Fruit fly (Drosophila melanogaster) whole organism, embryonic: ENCODE results near the gene ClpP.

ENCODE experiments used
- Blimp-1 ChIP-seq: fragments of 200-800 bp; sonication (Bioruptor generic); optimal IDR thresholded peaks from 3 replicates; lab custom pipeline; 2018; ENCODE audit warnings: missing biosample characterization, missing genetic modification characterization, mild to moderate bottlenecking, moderate library complexity, missing genetic modification reagents
- CG10565 ChIP-seq: fragments of 200-800 bp; sonication (Bioruptor generic); optimal IDR thresholded peaks from 3 replicates; lab custom pipeline; 2016; ENCODE audit warnings: missing biosample characterization, mild to moderate bottlenecking, missing genetic modification characterization
- CG10979 ChIP-seq: fragments of 200-800 bp; sonication (Bioruptor generic); optimal IDR thresholded peaks from 2 replicates; lab custom pipeline; 2018; ENCODE audit warnings: missing biosample characterization, mild to moderate bottlenecking, missing genetic modification characterization, moderate library complexity
- CG11085 ChIP-seq: fragments of 200-800 bp; sonication (Bioruptor generic); IDR thresholded peaks from 2 replicates; pipeline ENCODE4 v1.3.6; 2022; ENCODE audit warnings: missing biosample characterization, missing genetic modification characterization
- CG11456 ChIP-seq: fragments of 200-800 bp; sonication (Bioruptor generic); IDR thresholded peaks from 3 replicates; pipeline ENCODE4 v1.3.6; 2022; ENCODE audit warnings: missing biosample characterization, missing genetic modification characterization
- CG11504 ChIP-seq: fragments of 200-800 bp; sonication (Bioruptor generic); optimal IDR thresholded peaks from 3 replicates; lab custom pipeline; 2019; ENCODE audit warnings: missing biosample characterization, mild to moderate bottlenecking, missing genetic modification characterization, moderate library complexity
- CG12155 ChIP-seq: fragments of 200-800 bp; sonication (Bioruptor generic); optimal IDR thresholded peaks from 3 replicates; lab custom pipeline; 2016; ENCODE audit warnings: missing biosample characterization, missing genetic modification characterization
- CG12299 ChIP-seq: fragments of 200-800 bp; sonication (Bioruptor generic); optimal IDR thresholded peaks from 2 replicates; lab custom pipeline; 2018; ENCODE audit warnings: missing biosample characterization, mild to moderate bottlenecking, missing genetic modification characterization
- CG12659 ChIP-seq: fragments of 200-800 bp; sonication (Bioruptor generic); optimal IDR thresholded peaks from 3 replicates; lab custom pipeline; 2017; ENCODE audit warnings: mild to moderate bottlenecking, missing biosample characterization, missing genetic modification reagents, missing genetic modification characterization
- CG14860 ChIP-seq: fragments of 200-800 bp; sonication (Bioruptor generic); IDR thresholded peaks from 3 replicates; pipeline ENCODE4 v1.3.6; 2022; ENCODE audit warnings: missing biosample characterization, missing genetic modification characterization; ENCODE audit not compliant: partially characterized antibody
- CG16863 ChIP-seq: fragments of 200-800 bp; sonication (Bioruptor generic); optimal IDR thresholded peaks from 3 replicates; lab custom pipeline; 2016; ENCODE audit warnings: missing biosample characterization, missing genetic modification characterization
- CG31441 ChIP-seq: fragments of 200-800 bp; sonication (Bioruptor generic); IDR thresholded peaks from 2 replicates; pipeline ENCODE4 v1.3.6; 2022; ENCODE audit warnings: missing biosample characterization, missing genetic modification characterization
- CG3995 ChIP-seq: fragments of 200-800 bp; sonication (Bioruptor generic); optimal IDR thresholded peaks from 3 replicates; lab custom pipeline; 2016; ENCODE audit warnings: missing biosample characterization, missing genetic modification characterization
- CG4328 ChIP-seq: fragments of 200-800 bp; sonication (Bioruptor generic); optimal IDR thresholded peaks from 3 replicates; lab custom pipeline; 2017; ENCODE audit warnings: missing biosample characterization, missing genetic modification reagents, missing genetic modification characterization
- CG5245 ChIP-seq: fragments of 200-800 bp; sonication (Bioruptor generic); optimal IDR thresholded peaks from 3 replicates; lab custom pipeline; 2016; ENCODE audit warnings: missing biosample characterization, missing genetic modification characterization
- CG6683 ChIP-seq: fragments of 200-800 bp; sonication (Bioruptor generic); optimal IDR thresholded peaks from 2 replicates; lab custom pipeline; 2017; ENCODE audit warnings: missing biosample characterization, mild to moderate bottlenecking, missing genetic modification characterization, missing genetic modification reagents
- CG6689 ChIP-seq: fragments of 200-800 bp; sonication (Bioruptor generic); IDR thresholded peaks from 2 replicates; pipeline ENCODE4 v1.3.6; 2022; ENCODE audit warnings: missing biosample characterization, missing genetic modification characterization
- CG6791 ChIP-seq: fragments of 200-800 bp; sonication (Bioruptor generic); IDR thresholded peaks from 3 replicates; pipeline ENCODE4 v1.3.6; 2022; ENCODE audit warnings: missing biosample characterization, missing genetic modification characterization; ENCODE audit not compliant: partially characterized antibody
- CG7556 ChIP-seq: fragments of 200-800 bp; sonication (Bioruptor generic); optimal IDR thresholded peaks from 2 replicates; lab custom pipeline; 2017; ENCODE audit warnings: missing biosample characterization, mild to moderate bottlenecking, missing genetic modification characterization
- Dbx ChIP-seq: fragments of 200-800 bp; sonication (Bioruptor generic); IDR thresholded peaks from 3 replicates; pipeline ENCODE4 v1.3.6; 2022; ENCODE audit warnings: missing biosample characterization, missing genetic modification characterization
- Dip3 ChIP-seq: fragments of 200-800 bp; sonication (Bioruptor generic); optimal IDR thresholded peaks from 3 replicates; lab custom pipeline; 2016; ENCODE audit warnings: missing biosample characterization, missing genetic modification characterization
- Dll ChIP-seq: fragments of 200-800 bp; sonication (Bioruptor generic); IDR thresholded peaks from 4 replicates; pipeline ENCODE4 v1.3.6; 2022; ENCODE audit warnings: missing biosample characterization, missing genetic modification characterization; ENCODE audit not compliant: partially characterized antibody
- Doc3 ChIP-seq: fragments of 200-800 bp; sonication (Bioruptor generic); IDR thresholded peaks from 3 replicates; pipeline ENCODE4 v1.3.6; 2022; ENCODE audit warnings: missing biosample characterization, missing genetic modification characterization; ENCODE audit not compliant: partially characterized antibody
- ERR ChIP-seq: fragments of 200-800 bp; sonication (Bioruptor generic); optimal IDR thresholded peaks from 2 replicates; lab custom pipeline; 2016; ENCODE audit warnings: missing biosample characterization, missing genetic modification characterization
- Hey ChIP-seq: fragments of 200-800 bp; sonication (Bioruptor generic); optimal IDR thresholded peaks from 3 replicates; lab custom pipeline; 2018; ENCODE audit warnings: missing biosample characterization, mild to moderate bottlenecking, missing genetic modification characterization
- Jarid2 ChIP-seq: fragments of 200-800 bp; sonication (Bioruptor generic); optimal IDR thresholded peaks from 3 replicates; lab custom pipeline; 2017; ENCODE audit warnings: mild to moderate bottlenecking, missing biosample characterization, missing genetic modification reagents, missing genetic modification characterization
- Meics ChIP-seq: fragments of 200-800 bp; sonication (Bioruptor generic); optimal IDR thresholded peaks from 2 replicates; lab custom pipeline; 2017; ENCODE audit warnings: missing biosample characterization, mild to moderate bottlenecking, missing genetic modification characterization
- NC2α ChIP-seq: fragments of 200-800 bp; sonication (Bioruptor generic); optimal IDR thresholded peaks from 2 replicates; lab custom pipeline; 2016; ENCODE audit warnings: missing biosample characterization, missing genetic modification characterization
- Ptx1 ChIP-seq: fragments of 200-800 bp; sonication (Bioruptor generic); IDR thresholded peaks from 2 replicates; pipeline ENCODE4 v1.3.6; 2022; ENCODE audit warnings: missing biosample characterization, missing genetic modification characterization
- Sin3A ChIP-seq: fragments of >200 bp; optimal IDR thresholded peaks from 2 replicates; lab custom pipeline; 2018
- Sox100B ChIP-seq: fragments of 200-800 bp; sonication (Bioruptor generic); optimal IDR thresholded peaks from 3 replicates; lab custom pipeline; 2018; ENCODE audit warnings: missing biosample characterization, mild to moderate bottlenecking, missing genetic modification characterization
- Ssrp ChIP-seq: fragments of 200-800 bp; sonication (Bioruptor generic); optimal IDR thresholded peaks from 2 replicates; lab custom pipeline; 2018; ENCODE audit warnings: missing biosample characterization, mild to moderate bottlenecking, missing genetic modification characterization, moderate library complexity
- ase ChIP-seq: fragments of 200-800 bp; sonication (Bioruptor generic); IDR thresholded peaks from 3 replicates; pipeline ENCODE4 v1.3.6; 2022; ENCODE audit warnings: missing biosample characterization, missing genetic modification characterization
- ato ChIP-seq: fragments of 200-800 bp; sonication (Bioruptor generic); IDR thresholded peaks from 2 replicates; pipeline ENCODE4 v1.3.6; 2022; ENCODE audit warnings: missing biosample characterization, missing genetic modification characterization; ENCODE audit not compliant: partially characterized antibody
- az2 ChIP-seq: fragments of 200-800 bp; sonication (Bioruptor generic); optimal IDR thresholded peaks from 3 replicates; lab custom pipeline; 2016; ENCODE audit warnings: missing biosample characterization, missing genetic modification characterization
- bab2 ChIP-seq: fragments of 200-800 bp; sonication (Bioruptor generic); optimal IDR thresholded peaks from 2 replicates; lab custom pipeline; 2016; ENCODE audit warnings: missing biosample characterization, missing genetic modification characterization
- cad ChIP-seq: fragments of >200 bp; optimal IDR thresholded peaks from 2 replicates; lab custom pipeline; 2017; ENCODE audit warnings: missing biosample characterization, missing genetic modification characterization
- ci ChIP-seq: fragments of 200-800 bp; sonication (Bioruptor generic); IDR thresholded peaks from 3 replicates; pipeline ENCODE4 v1.3.6; 2022; ENCODE audit warnings: missing biosample characterization, missing genetic modification characterization
- dmrt99B ChIP-seq: fragments of 200-800 bp; sonication (Bioruptor generic); optimal IDR thresholded peaks from 2 replicates; lab custom pipeline; 2018; ENCODE audit warnings: missing biosample characterization, mild to moderate bottlenecking, missing genetic modification characterization, moderate library complexity
- exex ChIP-seq: fragments of 200-800 bp; sonication (Bioruptor generic); optimal IDR thresholded peaks from 4 replicates; lab custom pipeline; 2018; ENCODE audit warnings: missing biosample characterization, mild to moderate bottlenecking, missing genetic modification characterization, moderate library complexity
- gfzf ChIP-seq: fragments of 200-800 bp; sonication (Bioruptor generic); optimal IDR thresholded peaks from 2 replicates; lab custom pipeline; 2016; ENCODE audit warnings: missing biosample characterization, mild to moderate bottlenecking, missing genetic modification characterization, moderate library complexity
- gsb-n ChIP-seq: fragments of 200-800 bp; sonication (Bioruptor generic); optimal IDR thresholded peaks from 3 replicates; lab custom pipeline; 2018; ENCODE audit warnings: missing biosample characterization, mild to moderate bottlenecking, missing genetic modification characterization
- lilli ChIP-seq: fragments of 200-800 bp; sonication (Bioruptor generic); optimal IDR thresholded peaks from 3 replicates; lab custom pipeline; 2016; ENCODE audit warnings: missing biosample characterization, missing genetic modification characterization
- luna ChIP-seq: fragments of 200-800 bp; sonication (Bioruptor generic); optimal IDR thresholded peaks from 2 replicates; lab custom pipeline; 2016; ENCODE audit warnings: missing biosample characterization, missing genetic modification characterization
- nerfin-2 ChIP-seq: fragments of 200-800 bp; sonication (Bioruptor generic); IDR thresholded peaks from 2 replicates; pipeline ENCODE4 v1.3.6; 2022; ENCODE audit warnings: missing biosample characterization, missing genetic modification characterization; ENCODE audit not compliant: partially characterized antibody
- oc ChIP-seq: fragments of 200-800 bp; sonication (Bioruptor generic); optimal IDR thresholded peaks from 2 replicates; lab custom pipeline; 2018; ENCODE audit warnings: missing biosample characterization, mild to moderate bottlenecking, missing genetic modification characterization, moderate library complexity
- p53 ChIP-seq: fragments of 200-800 bp; sonication (Bioruptor generic); optimal IDR thresholded peaks from 2 replicates; lab custom pipeline; 2016; ENCODE audit warnings: missing biosample characterization, missing genetic modification characterization
- row ChIP-seq: fragments of 200-800 bp; sonication (Bioruptor generic); IDR thresholded peaks from 3 replicates; pipeline ENCODE4 v1.3.6; 2022; ENCODE audit warnings: missing biosample characterization, missing genetic modification characterization
- wdn ChIP-seq: fragments of 200-800 bp; sonication (Bioruptor generic); IDR thresholded peaks from 2 replicates; pipeline ENCODE4 v1.3.6; 2022; ENCODE audit warnings: missing biosample characterization, missing genetic modification characterization
- zf30C ChIP-seq: fragments of 200-800 bp; sonication (Bioruptor generic); optimal IDR thresholded peaks from 3 replicates; lab custom pipeline; 2018; ENCODE audit warnings: missing biosample characterization, mild to moderate bottlenecking, missing genetic modification characterization
- zfh2 ChIP-seq: fragments of 200-800 bp; sonication (Bioruptor generic); optimal IDR thresholded peaks from 2 replicates; lab custom pipeline; 2016; ENCODE audit warnings: missing biosample characterization, missing genetic modification characterization

The ClpP gene

dm6 chr2L:10321036-10321583 lies 35.5 kb upstream of the ClpP start (continued):
- TF ChIP-seq CG10565 (GFP tag; lab: Kevin White, UChicago): no peak
- TF ChIP-seq Hey (tag; lab: Kevin White, UChicago): no peak
- TF ChIP-seq CG12155 (GFP tag; lab: Kevin White, UChicago): no peak
- peak; percentile 42 for TF ChIP-seq lilli (GFP tag; lab: Kevin White, UChicago)
- TF ChIP-seq Ptx1 (GFP tag; lab: Robert Waterston, UW): no peak
- TF ChIP-seq CG5245 (GFP tag; lab: Kevin White, UChicago): no peak
- TF ChIP-seq NC2α (GFP tag; lab: Kevin White, UChicago): no peak
- no peak for TF ChIP-seq exex (tag; lab: Kevin White, UChicago)
- TF ChIP-seq CG6683 (GFP tag; lab: Kevin White, UChicago): no peak
- peak; percentile 35 for TF ChIP-seq zfh2 (GFP tag; lab: Kevin White, UChicago)
- no peak for TF ChIP-seq p53
- TF ChIP-seq cad (GFP tag; lab: Kevin White, UChicago): no peak
- TF ChIP-seq row (GFP tag; lab: Robert Waterston, UW): no peak
- no peak for TF ChIP-seq gsb-n (tag; lab: Kevin White, UChicago)
- TF ChIP-seq CG6791 (GFP tag; lab: Robert Waterston, UW): no peak
- TF ChIP-seq oc: no peak
- no peak for TF ChIP-seq CG12299 (tag; lab: Kevin White, UChicago)
- peak; percentile 16 for TF ChIP-seq Meics (GFP tag; lab: Kevin White, UChicago)
- no peak for TF ChIP-seq CG11085 (GFP tag; lab: Robert Waterston, UW)
- TF ChIP-seq Dip3 (GFP tag; lab: Kevin White, UChicago): no peak
- TF ChIP-seq ato: peak; percentile 11; the same call in 1 of the 2 replicates
- TF ChIP-seq CG12659 (GFP tag; lab: Kevin White, UChicago): peak; percentile 26
- peak; percentile 79 for TF ChIP-seq Dll (GFP tag; lab: Robert Waterston, UW)
- peak; percentile 95 for TF ChIP-seq CG3995 (GFP tag; lab: Kevin White, UChicago)
- TF ChIP-seq Jarid2 (GFP tag; lab: Kevin White, UChicago): no peak
- no peak for TF ChIP-seq ci (GFP tag; lab: Robert Waterston, UW)
- TF ChIP-seq CG11504 (tag; lab: Kevin White, UChicago): no peak
- TF ChIP-seq CG4328 (GFP tag; lab: Kevin White, UChicago): no peak
- TF ChIP-seq Ssrp: no peak
- no peak for TF ChIP-seq Blimp-1 (GFP tag; lab: Kevin White, UChicago)
- no peak for TF ChIP-seq luna (GFP tag; lab: Kevin White, UChicago)
- TF ChIP-seq ase (GFP tag; lab: Robert Waterston, UW): no peak
- TF ChIP-seq CG7556 (GFP tag; lab: Kevin White, UChicago): peak; percentile 5
- TF ChIP-seq dmrt99B (tag; lab: Kevin White, UChicago): no peak
- TF ChIP-seq wdn: no peak
- no peak for TF ChIP-seq ERR (GFP tag; lab: Kevin White, UChicago)
- no peak for TF ChIP-seq bab2 (GFP tag; lab: Kevin White, UChicago)
- TF ChIP-seq az2 (GFP tag; lab: Kevin White, UChicago): no peak
- peak; percentile 33 for TF ChIP-seq Sox100B (GFP tag; lab: Kevin White, UChicago)
- no peak for TF ChIP-seq zf30C (GFP tag; lab: Kevin White, UChicago)
- TF ChIP-seq nerfin-2: peak; percentile 60
- peak; percentile 72; the same call in 2 of the 3 replicates for TF ChIP-seq Doc3
- no peak for TF ChIP-seq CG31441 (GFP tag; lab: Robert Waterston, UW)
- no peak for TF ChIP-seq CG6689
- TF ChIP-seq CG14860 (GFP tag; lab: Robert Waterston, UW): peak; percentile 55; the same call in 2 of the 3 replicates
- no peak for TF ChIP-seq CG11456
- TF ChIP-seq CG10979: peak; percentile 4
- TF ChIP-seq gfzf: peak; percentile 5
- TF ChIP-seq Dbx: peak; percentile 43; the same call in 1 of the 3 replicates
- no peak for TF ChIP-seq CG16863 (GFP tag; lab: Kevin White, UChicago)
- no peak for TF ChIP-seq Sin3A (lab: Kevin White, UChicago)
